Fruit fly (Drosophila melanogaster) whole organism, prepupa: ENCODE measurements around the gene chinmo.

ENCODE experiments used
- Blimp-1 ChIP-seq: fragments of 200-800 bp; sonication (Bioruptor generic); optimal IDR thresholded peaks from 3 replicates; lab custom pipeline; 2017; ENCODE audit warnings: missing biosample characterization, missing genetic modification characterization, mild to moderate bottlenecking, moderate library complexity, missing genetic modification reagents
- CG10631 ChIP-seq: fragments of 200-800 bp; sonication (Bioruptor generic); optimal IDR thresholded peaks from 2 replicates; lab custom pipeline; 2016; ENCODE audit warnings: missing biosample characterization, missing genetic modification characterization
- CG10669 ChIP-seq: fragments of 200-800 bp; sonication (Bioruptor generic); optimal IDR thresholded peaks from 3 replicates; lab custom pipeline; 2018; ENCODE audit warnings: missing biosample characterization, mild to moderate bottlenecking, missing genetic modification characterization, moderate library complexity
- CG11294 ChIP-seq: fragments of 200-800 bp; sonication (Bioruptor generic); IDR thresholded peaks from 2 replicates; pipeline ENCODE4 v1.3.6; 2022; ENCODE audit warnings: missing biosample characterization, missing genetic modification characterization
- CG11762 ChIP-seq: fragments of 200-800 bp; sonication (Bioruptor generic); optimal IDR thresholded peaks from 3 replicates; lab custom pipeline; 2016; ENCODE audit warnings: missing biosample characterization, missing genetic modification characterization; ENCODE audit not compliant: insufficient read depth
- CG15336 ChIP-seq: fragments of 200-800 bp; sonication (Bioruptor generic); IDR thresholded peaks from 2 replicates; pipeline ENCODE4 v1.3.6; 2022; ENCODE audit warnings: missing biosample characterization, missing genetic modification characterization
- CG1621 ChIP-seq: fragments of 200-800 bp; sonication (Bioruptor generic); optimal IDR thresholded peaks from 3 replicates; lab custom pipeline; 2018; ENCODE audit warnings: missing biosample characterization, mild to moderate bottlenecking, missing genetic modification characterization
- CG16779 ChIP-seq: fragments of 200-800 bp; sonication (Bioruptor generic); optimal IDR thresholded peaks from 3 replicates; lab custom pipeline; 2017; ENCODE audit warnings: missing biosample characterization, mild to moderate bottlenecking, missing genetic modification characterization
- CG3032 ChIP-seq: fragments of 200-800 bp; optimal IDR thresholded peaks from 2 replicates; lab custom pipeline; 2019; ENCODE audit warnings: missing biosample characterization, mild to moderate bottlenecking, missing genetic modification characterization, moderate library complexity
- CG31627 ChIP-seq: fragments of 200-800 bp; sonication (Bioruptor generic); optimal IDR thresholded peaks from 3 replicates; lab custom pipeline; 2016; ENCODE audit warnings: missing biosample characterization, missing genetic modification characterization
- CG32006 ChIP-seq: fragments of 200-800 bp; sonication (Bioruptor generic); optimal IDR thresholded peaks from 3 replicates; lab custom pipeline; 2017; ENCODE audit warnings: missing biosample characterization, mild to moderate bottlenecking, missing genetic modification characterization
- CG34406 ChIP-seq: fragments of 200-800 bp; sonication (Bioruptor generic); optimal IDR thresholded peaks from 3 replicates; lab custom pipeline; 2016; ENCODE audit warnings: missing biosample characterization, missing genetic modification characterization
- CG3919 ChIP-seq: fragments of 200-800 bp; sonication (Bioruptor generic); optimal IDR thresholded peaks from 3 replicates; lab custom pipeline; 2016; ENCODE audit warnings: missing biosample characterization, missing genetic modification characterization
- CG4318 ChIP-seq: fragments of 200-800 bp; sonication (Bioruptor generic); optimal IDR thresholded peaks from 3 replicates; lab custom pipeline; 2017; ENCODE audit warnings: missing biosample characterization, mild to moderate bottlenecking, missing genetic modification characterization
- CG6163 ChIP-seq: fragments of 200-800 bp; sonication (Bioruptor generic); IDR thresholded peaks from 3 replicates; pipeline ENCODE4 v1.3.6; 2022; ENCODE audit warnings: missing biosample characterization, missing genetic modification characterization
- CG6276 ChIP-seq: fragments of 200-800 bp; sonication (Bioruptor generic); optimal IDR thresholded peaks from 2 replicates; lab custom pipeline; 2017; ENCODE audit warnings: missing biosample characterization, mild to moderate bottlenecking, missing genetic modification characterization
- CG6792 ChIP-seq: fragments of 200-800 bp; sonication (Bioruptor generic); optimal IDR thresholded peaks from 3 replicates; lab custom pipeline; 2016; ENCODE audit warnings: missing biosample characterization, missing genetic modification characterization
- CG6808 ChIP-seq: fragments of 200-800 bp; sonication (Bioruptor generic); optimal IDR thresholded peaks from 3 replicates; lab custom pipeline; 2017; ENCODE audit warnings: missing biosample characterization, missing genetic modification characterization, mild to moderate bottlenecking, moderate library complexity, missing genetic modification reagents
- CG6854 ChIP-seq: fragments of 200-800 bp; sonication (Bioruptor generic); optimal IDR thresholded peaks from 2 replicates; lab custom pipeline; 2017; ENCODE audit warnings: missing biosample characterization, mild to moderate bottlenecking, missing genetic modification characterization
- CG7368 ChIP-seq: fragments of 200-800 bp; sonication (Bioruptor generic); optimal IDR thresholded peaks from 3 replicates; lab custom pipeline; 2016; ENCODE audit warnings: missing biosample characterization, missing genetic modification characterization
- CG8119 ChIP-seq: fragments of 200-800 bp; sonication (Bioruptor generic); IDR thresholded peaks from 3 replicates; pipeline ENCODE4 v1.3.6; 2022; ENCODE audit warnings: missing biosample characterization, missing genetic modification characterization
- CG8319 ChIP-seq: fragments of 200-800 bp; sonication (Bioruptor generic); optimal IDR thresholded peaks from 3 replicates; lab custom pipeline; 2016; ENCODE audit warnings: missing biosample characterization, missing genetic modification characterization
- CG8632 ChIP-seq: fragments of 200-800 bp; sonication (Bioruptor generic); optimal IDR thresholded peaks from 3 replicates; lab custom pipeline; 2016; ENCODE audit warnings: missing biosample characterization, missing genetic modification characterization
- CG9139 ChIP-seq: fragments of 200-800 bp; sonication (Bioruptor generic); optimal IDR thresholded peaks from 3 replicates; lab custom pipeline; 2017; ENCODE audit warnings: missing biosample characterization, mild to moderate bottlenecking, missing genetic modification characterization
- Eip75B ChIP-seq: fragments of 200-800 bp; sonication (Bioruptor generic); optimal IDR thresholded peaks from 3 replicates; lab custom pipeline; 2016; ENCODE audit warnings: missing biosample characterization, missing genetic modification characterization
- Eip78C ChIP-seq: fragments of 200-800 bp; sonication (Bioruptor generic); peaks from one replicate; lab custom pipeline; 2016; ENCODE audit warnings: missing biosample characterization, missing genetic modification characterization
- Eip93F ChIP-seq: fragments of 200-800 bp; sonication (Bioruptor generic); optimal IDR thresholded peaks from 2 replicates; lab custom pipeline; 2016; ENCODE audit warnings: missing biosample characterization, mild to moderate bottlenecking, missing genetic modification characterization
- Ets21C ChIP-seq: fragments of 200-800 bp; sonication (Bioruptor generic); optimal IDR thresholded peaks from 3 replicates; lab custom pipeline; 2016; ENCODE audit warnings: missing biosample characterization, missing genetic modification characterization
- Ets96B ChIP-seq: fragments of 200-800 bp; optimal IDR thresholded peaks from 2 replicates; lab custom pipeline; 2019; ENCODE audit warnings: missing biosample characterization, mild to moderate bottlenecking, missing genetic modification characterization, moderate library complexity
- Hr38 ChIP-seq: sonication (Bioruptor generic); optimal IDR thresholded peaks from 2 replicates; lab custom pipeline; 2016; ENCODE audit warnings: missing biosample characterization, missing genetic modification characterization
- Hr39 ChIP-seq: fragments of 200-800 bp; sonication (Bioruptor generic); optimal IDR thresholded peaks from 2 replicates; lab custom pipeline; 2016; ENCODE audit warnings: missing biosample characterization, missing genetic modification characterization
- Hr4 ChIP-seq: fragments of 200-800 bp; sonication (Bioruptor generic); optimal IDR thresholded peaks from 3 replicates; lab custom pipeline; 2016; ENCODE audit warnings: missing biosample characterization, missing genetic modification characterization
- Lpt ChIP-seq: fragments of 200-800 bp; sonication (Bioruptor generic); optimal IDR thresholded peaks from 3 replicates; lab custom pipeline; 2016; ENCODE audit warnings: missing biosample characterization, missing genetic modification characterization
- Met ChIP-seq: fragments of 200-800 bp; sonication (Bioruptor generic); optimal IDR thresholded peaks from 3 replicates; lab custom pipeline; 2016; ENCODE audit warnings: missing biosample characterization, missing genetic modification characterization
- OdsH ChIP-seq: fragments of 200-800 bp; sonication (Bioruptor generic); optimal IDR thresholded peaks from 3 replicates; lab custom pipeline; 2016; ENCODE audit warnings: missing biosample characterization, missing genetic modification characterization
- Sox14 ChIP-seq: fragments of 200-800 bp; sonication (Bioruptor generic); optimal IDR thresholded peaks from 3 replicates; lab custom pipeline; 2016; ENCODE audit warnings: missing biosample characterization, missing genetic modification characterization
- Sox15 ChIP-seq: fragments of 200-800 bp; sonication (Bioruptor generic); optimal IDR thresholded peaks from 3 replicates; lab custom pipeline; 2016; ENCODE audit warnings: missing biosample characterization, missing genetic modification characterization
- achi ChIP-seq: fragments of 200-800 bp; sonication (Bioruptor generic); optimal IDR thresholded peaks from 3 replicates; lab custom pipeline; 2016; ENCODE audit warnings: missing biosample characterization, missing genetic modification characterization
- cyc ChIP-seq: fragments of 200-800 bp; sonication (Bioruptor generic); optimal IDR thresholded peaks from 3 replicates; lab custom pipeline; 2016; ENCODE audit warnings: missing biosample characterization, missing genetic modification characterization
- dac ChIP-seq: fragments of 200-800 bp; sonication (Bioruptor generic); optimal IDR thresholded peaks from 2 replicates; lab custom pipeline; 2017; ENCODE audit warnings: missing biosample characterization, mild to moderate bottlenecking, missing genetic modification characterization
- eg ChIP-seq: fragments of 200-800 bp; sonication (Bioruptor generic); IDR thresholded peaks from 3 replicates; pipeline ENCODE4 v1.3.6; 2022; ENCODE audit warnings: missing biosample characterization, missing genetic modification characterization
- esn ChIP-seq: fragments of 200-800 bp; sonication (Bioruptor generic); optimal IDR thresholded peaks from 2 replicates; lab custom pipeline; 2016; ENCODE audit warnings: missing biosample characterization, mild to moderate bottlenecking, missing genetic modification characterization, moderate library complexity
- fd85E ChIP-seq: fragments of 200-800 bp; sonication (Bioruptor generic); optimal IDR thresholded peaks from 3 replicates; lab custom pipeline; 2016; ENCODE audit warnings: missing biosample characterization, missing genetic modification characterization
- fkh ChIP-seq: fragments of 200-800 bp; sonication (Bioruptor generic); optimal IDR thresholded peaks from 3 replicates; lab custom pipeline; 2017; ENCODE audit warnings: missing biosample characterization, mild to moderate bottlenecking, missing genetic modification characterization, moderate library complexity
- lz ChIP-seq: fragments of 200-800 bp; sonication (Bioruptor generic); optimal IDR thresholded peaks from 3 replicates; lab custom pipeline; 2016; ENCODE audit warnings: missing biosample characterization, missing genetic modification characterization
- net ChIP-seq: fragments of 200-800 bp; sonication (Bioruptor generic); optimal IDR thresholded peaks from 3 replicates; lab custom pipeline; 2016; ENCODE audit warnings: missing biosample characterization, missing genetic modification characterization
- pdm3 ChIP-seq: fragments of 200-800 bp; sonication (Bioruptor generic); optimal IDR thresholded peaks from 3 replicates; lab custom pipeline; 2016; ENCODE audit warnings: missing biosample characterization, missing genetic modification characterization
- salr ChIP-seq, 2 experiments: fragments of 200-800 bp; sonication (Bioruptor generic); optimal IDR thresholded peaks; 3 replicates each; lab custom pipeline; 2016 to 2018; ENCODE audit warnings: missing biosample characterization in 2 of 2, missing genetic modification characterization in 2 of 2, mild to moderate bottlenecking in 1 of 2
- spab ChIP-seq: fragments of 200-800 bp; sonication (Bioruptor generic); optimal IDR thresholded peaks from 2 replicates; lab custom pipeline; 2017; ENCODE audit warnings: missing biosample characterization, mild to moderate bottlenecking, missing genetic modification characterization, missing genetic modification reagents
- ss ChIP-seq, 2 experiments: fragments of 200-800 bp; sonication (Bioruptor generic); optimal IDR thresholded peaks; 2 replicates in 1 of 2; 3 replicates in 1 of 2; lab custom pipeline; 2017 to 2018; ENCODE audit warnings: mild to moderate bottlenecking in 2 of 2, missing biosample characterization in 2 of 2, missing genetic modification characterization in 2 of 2, moderate library complexity in 1 of 2
- svp ChIP-seq: fragments of 200-800 bp; sonication (Bioruptor generic); peaks from one replicate; lab custom pipeline; 2016; ENCODE audit warnings: missing biosample characterization, missing genetic modification characterization
- topi ChIP-seq: fragments of 200-800 bp; sonication (Bioruptor generic); optimal IDR thresholded peaks from 3 replicates; lab custom pipeline; 2016; ENCODE audit warnings: missing biosample characterization, missing genetic modification characterization
- vri ChIP-seq: fragments of 200-800 bp; sonication (Bioruptor generic); optimal IDR thresholded peaks from 3 replicates; lab custom pipeline; 2016; ENCODE audit warnings: missing biosample characterization, mild to moderate bottlenecking, missing genetic modification characterization

chinmo gene

DNA sequence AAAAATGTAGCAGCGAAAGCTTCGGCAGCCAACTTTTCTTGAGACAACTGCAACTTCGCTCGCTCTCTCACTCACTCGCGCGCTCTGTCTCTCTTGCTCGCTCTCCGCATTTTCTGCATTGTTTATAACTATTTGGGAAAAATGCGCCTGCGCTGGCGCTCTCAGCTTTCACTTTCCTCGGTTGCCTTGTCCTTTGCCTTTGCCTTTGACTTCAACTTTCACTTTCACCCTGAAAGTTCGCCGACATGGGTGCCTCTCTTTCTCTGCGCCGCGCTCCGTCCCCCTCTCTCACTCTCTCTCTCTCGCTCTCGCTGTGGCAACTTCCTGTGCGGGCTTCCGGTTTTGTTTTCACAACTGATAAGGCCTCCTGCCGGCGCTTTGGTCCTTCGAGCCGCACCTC, 33.3 kb upstream of the chinmo start:
- TF ChIP-seq Lpt (GFP tag; lab: Kevin White, UChicago) (peak; percentile 12), spab (GFP tag; lab: Kevin White, UChicago) (peak; percentile 44), CG6854 (no peak), Hr39 (no peak), CG8319 (GFP tag; lab: Kevin White, UChicago) (no peak), CG34406 (no peak), CG15336 (GFP tag; lab: Robert Waterston, UW) (no peak), Ets96B (tag; lab: Kevin White, UChicago) (peak; percentile 8), Hr4 (no peak), Sox15 (no peak), CG6276 (no peak), CG16779 (tag; lab: Kevin White, UChicago) (peak; percentile 4), topi (GFP tag; lab: Kevin White, UChicago) (no peak), Blimp-1 (peak; percentile 39), CG7368 (no peak), achi (no peak), fkh (GFP tag; lab: Kevin White, UChicago) (no peak), OdsH (GFP tag; lab: Kevin White, UChicago) (no peak), CG8632 (no peak), Met (no peak), fd85E (GFP tag; lab: Kevin White, UChicago) (no peak), CG32006 (GFP tag; lab: Kevin White, UChicago) (peak; percentile 24), Eip93F (no peak), Hr38 (GFP tag; lab: Kevin White, UChicago) (no peak), CG6163 (peak; percentile 47; the same call in 1 of the 3 replicates), Eip75B (GFP tag; lab: Kevin White, UChicago) (peak; percentile 27), CG11762 (GFP tag; lab: Kevin White, UChicago) (no peak), CG3032 (tag; lab: Kevin White, UChicago) (peak; percentile 9), CG11294 (GFP tag; lab: Robert Waterston, UW) (no peak), pdm3 (GFP tag; lab: Kevin White, UChicago) (no peak), CG10669 (GFP tag; lab: Kevin White, UChicago) (peak; percentile 13), CG10631 (GFP tag; lab: Kevin White, UChicago) (no peak), Eip78C (GFP tag; lab: Kevin White, UChicago) (peak; percentile 52), CG9139 (peak; percentile 63), eg (GFP tag; lab: Robert Waterston, UW) (0 out of 3 replicates have a peak, but pooled peaks have one; percentile 19), CG4318 (GFP tag; lab: Kevin White, UChicago) (no peak), CG3919 (GFP tag; lab: Kevin White, UChicago) (peak; percentile 26), Ets21C (GFP tag; lab: Kevin White, UChicago) (no peak), cyc (no peak), CG6792 (no peak), CG8119 (GFP tag; lab: Robert Waterston, UW) (peak; percentile 43; the same call in 1 of the 3 replicates), vri (GFP tag; lab: Kevin White, UChicago) (no peak), Sox14 (GFP tag; lab: Kevin White, UChicago) (no peak), CG6808 (GFP tag; lab: Kevin White, UChicago) (peak; percentile 42), ss (GFP tag; optimal IDR thresholded peaks at IDR 0.05; lab: Kevin White, UChicago) (peak; percentile 53 to 67), esn (GFP tag; lab: Kevin White, UChicago) (no peak), salr (GFP tag; optimal IDR thresholded peaks at IDR 0.05; lab: Kevin White, UChicago) (peak in 1 of 2 experiments; percentile 6), dac (peak; percentile 9), svp (GFP tag; lab: Kevin White, UChicago) (no peak), net (no peak), lz (no peak), CG1621 (tag; lab: Kevin White, UChicago) (peak; percentile 43), CG31627 (no peak)
